Fruit fly (Drosophila melanogaster) whole organism, embryonic: Measurements from ENCODE around the gene CG5535.

Source experiments
- Asciz ChIP-seq: fragments of 200-800 bp; sonication (Bioruptor generic); optimal IDR thresholded peaks from 2 replicates; lab custom pipeline; 2017; ENCODE audit warnings: missing biosample characterization, mild to moderate bottlenecking, missing genetic modification characterization, missing genetic modification reagents
- Atf3 ChIP-seq: fragments of 200-800 bp; sonication (Bioruptor generic); optimal IDR thresholded peaks from 3 replicates; lab custom pipeline; 2016; ENCODE audit warnings: missing biosample characterization, missing genetic modification characterization
- Bdp1 ChIP-seq: fragments of 200-800 bp; sonication (Bioruptor generic); optimal IDR thresholded peaks from 3 replicates; lab custom pipeline; 2016; ENCODE audit warnings: missing biosample characterization, missing genetic modification characterization
- CG1024 ChIP-seq: fragments of 200-800 bp; sonication (Bioruptor generic); IDR thresholded peaks from 2 replicates; pipeline ENCODE4 v1.3.6; 2022; ENCODE audit warnings: missing biosample characterization, missing genetic modification characterization
- CG10274 ChIP-seq: fragments of 200-800 bp; sonication (Bioruptor generic); optimal IDR thresholded peaks from 3 replicates; lab custom pipeline; 2017; ENCODE audit warnings: missing biosample characterization, mild to moderate bottlenecking, missing genetic modification characterization
- CG10979 ChIP-seq: fragments of 200-800 bp; sonication (Bioruptor generic); optimal IDR thresholded peaks from 2 replicates; lab custom pipeline; 2018; ENCODE audit warnings: missing biosample characterization, mild to moderate bottlenecking, missing genetic modification characterization, moderate library complexity
- CG11247 ChIP-seq: fragments of 200-800 bp; sonication (Bioruptor generic); IDR thresholded peaks from 2 replicates; pipeline ENCODE4 v1.3.6; 2022; ENCODE audit warnings: missing biosample characterization, missing genetic modification characterization
- CG12104 ChIP-seq: fragments of 200-800 bp; sonication (Bioruptor generic); optimal IDR thresholded peaks from 3 replicates; lab custom pipeline; 2016; ENCODE audit warnings: missing biosample characterization, missing genetic modification characterization
- CG14050 ChIP-seq: fragments of 200-800 bp; sonication (Bioruptor generic); IDR thresholded peaks from 3 replicates; pipeline ENCODE4 v1.3.6; 2022; ENCODE audit warnings: missing biosample characterization, missing genetic modification characterization
- CG1529 ChIP-seq: fragments of 200-800 bp; sonication (Bioruptor generic); optimal IDR thresholded peaks from 3 replicates; lab custom pipeline; 2018; ENCODE audit warnings: missing biosample characterization, missing genetic modification characterization
- CG17385 ChIP-seq: fragments of 200-800 bp; sonication (Bioruptor generic); optimal IDR thresholded peaks from 3 replicates; lab custom pipeline; 2018; ENCODE audit warnings: missing biosample characterization, mild to moderate bottlenecking, missing genetic modification characterization
- CG34224 ChIP-seq: fragments of 200-800 bp; sonication (Bioruptor generic); IDR thresholded peaks from 3 replicates; pipeline ENCODE4 v1.3.6; 2022; ENCODE audit warnings: missing biosample characterization, missing genetic modification characterization; ENCODE audit not compliant: partially characterized antibody
- CG4617 ChIP-seq: fragments of 200-800 bp; sonication (Bioruptor generic); optimal IDR thresholded peaks from 3 replicates; lab custom pipeline; 2016; ENCODE audit warnings: missing biosample characterization, missing genetic modification characterization, borderline replicate concordance
- CG6689 ChIP-seq: fragments of 200-800 bp; sonication (Bioruptor generic); IDR thresholded peaks from 2 replicates; pipeline ENCODE4 v1.3.6; 2022; ENCODE audit warnings: missing biosample characterization, missing genetic modification characterization
- CG7839 ChIP-seq: fragments of 200-800 bp; sonication (Bioruptor generic); optimal IDR thresholded peaks from 3 replicates; lab custom pipeline; 2018; ENCODE audit warnings: missing biosample characterization, mild to moderate bottlenecking, missing genetic modification characterization, moderate library complexity
- CG8281 ChIP-seq: fragments of 200-800 bp; sonication (Bioruptor generic); optimal IDR thresholded peaks from 2 replicates; lab custom pipeline; 2018; ENCODE audit warnings: missing biosample characterization, mild to moderate bottlenecking, missing genetic modification characterization, moderate library complexity
- CG8290 ChIP-seq, 3 experiments: fragments of 200-800 bp; sonication (Bioruptor generic); optimal IDR thresholded peaks; 2 replicates each; lab custom pipeline; 2016 to 2019; ENCODE audit warnings: missing biosample characterization in 3 of 3, missing genetic modification characterization in 3 of 3, mild to moderate bottlenecking in 2 of 3, moderate library complexity in 1 of 3
- Drgx ChIP-seq: fragments of 200-800 bp; sonication (Bioruptor generic); IDR thresholded peaks from 2 replicates; pipeline ENCODE4 v1.3.6; 2022; ENCODE audit warnings: missing biosample characterization, missing genetic modification characterization
- Eip74EF ChIP-seq, 2 experiments: fragments of 200-800 bp in 1 of 2; fragments of >200 bp in 1 of 2; sonication (Bioruptor generic) in 1 of 2; optimal IDR thresholded peaks; 2 replicates each; lab custom pipeline; 2017 to 2019; ENCODE audit warnings: missing biosample characterization in 2 of 2, missing genetic modification characterization in 2 of 2, mild to moderate bottlenecking in 1 of 2, moderate library complexity in 1 of 2
- H15 ChIP-seq: fragments of 200-800 bp; sonication (Bioruptor generic); IDR thresholded peaks from 3 replicates; pipeline ENCODE4 v1.3.6; 2022; ENCODE audit warnings: missing biosample characterization, missing genetic modification characterization
- H2.0 ChIP-seq: fragments of 200-800 bp; sonication (Bioruptor generic); IDR thresholded peaks from 2 replicates; pipeline ENCODE4 v1.3.6; 2022; ENCODE audit warnings: missing biosample characterization, missing genetic modification characterization
- Lhr ChIP-seq: fragments of 200-800 bp; sonication (Bioruptor generic); optimal IDR thresholded peaks from 3 replicates; lab custom pipeline; 2017; ENCODE audit warnings: mild to moderate bottlenecking, missing biosample characterization, missing genetic modification reagents, missing genetic modification characterization
- MBD-R2 ChIP-seq: fragments of 200-800 bp; sonication (Bioruptor generic); IDR thresholded peaks from 2 replicates; pipeline ENCODE4 v1.3.6; 2022; ENCODE audit warnings: missing biosample characterization, missing genetic modification characterization
- Mad ChIP-seq: fragments of 200-800 bp; sonication (Bioruptor generic); optimal IDR thresholded peaks from 2 replicates; lab custom pipeline; 2016; ENCODE audit warnings: missing biosample characterization, missing genetic modification characterization
- NFAT ChIP-seq: fragments of 200-800 bp; sonication (Bioruptor generic); IDR thresholded peaks from 2 replicates; pipeline ENCODE4 v1.3.6; 2022; ENCODE audit warnings: missing biosample characterization, missing genetic modification characterization
- Nf-YA ChIP-seq: fragments of 200-800 bp; sonication (Bioruptor generic); IDR thresholded peaks from 2 replicates; pipeline ENCODE4 v1.3.6; 2022; ENCODE audit warnings: missing biosample characterization, missing genetic modification characterization
- Rx ChIP-seq: fragments of 200-800 bp; sonication (Bioruptor generic); IDR thresholded peaks from 2 replicates; pipeline ENCODE4 v1.3.6; 2022; ENCODE audit warnings: missing biosample characterization, missing genetic modification characterization
- Ssrp ChIP-seq: fragments of 200-800 bp; sonication (Bioruptor generic); optimal IDR thresholded peaks from 2 replicates; lab custom pipeline; 2018; ENCODE audit warnings: missing biosample characterization, mild to moderate bottlenecking, missing genetic modification characterization, moderate library complexity
- Trl ChIP-seq, 3 experiments: fragments of >200 bp in 2 of 3; fragments of 200-800 bp in 1 of 3; sonication (Bioruptor generic) in 1 of 3; optimal IDR thresholded peaks; 2 replicates in 1 of 3; 3 replicates in 2 of 3; lab custom pipeline; 2016 to 2017; ENCODE audit warnings: missing biosample characterization in 1 of 3, missing genetic modification characterization in 1 of 3
- ash1 ChIP-seq: fragments of 200-800 bp; sonication (Bioruptor generic); optimal IDR thresholded peaks from 2 replicates; lab custom pipeline; 2018; ENCODE audit warnings: missing biosample characterization, mild to moderate bottlenecking, missing genetic modification characterization
- cato ChIP-seq: fragments of 200-800 bp; sonication (Bioruptor generic); optimal IDR thresholded peaks from 2 replicates; lab custom pipeline; 2016; ENCODE audit warnings: missing biosample characterization, missing genetic modification characterization, borderline replicate concordance
- cwo ChIP-seq: fragments of 200-800 bp; sonication (Bioruptor generic); optimal IDR thresholded peaks from 3 replicates; lab custom pipeline; 2017; ENCODE audit warnings: missing biosample characterization, missing genetic modification characterization, mild to moderate bottlenecking, moderate library complexity, missing genetic modification reagents
- dmrt11E ChIP-seq: fragments of 200-800 bp; sonication (Bioruptor generic); optimal IDR thresholded peaks from 3 replicates; lab custom pipeline; 2018; ENCODE audit warnings: missing biosample characterization, mild to moderate bottlenecking, missing genetic modification characterization, moderate library complexity
- fru ChIP-seq: fragments of >200 bp; optimal IDR thresholded peaks from 2 replicates; lab custom pipeline; 2017
- gsb ChIP-seq: fragments of 200-800 bp; sonication (Bioruptor generic); IDR thresholded peaks from 2 replicates; pipeline ENCODE4 v1.3.6; 2022; ENCODE audit warnings: missing biosample characterization, missing genetic modification characterization
- hth ChIP-seq: fragments of >200 bp; optimal IDR thresholded peaks from 2 replicates; lab custom pipeline; 2017; ENCODE audit warnings: inconsistent platforms
- insv ChIP-seq, 2 experiments: fragments of 200-800 bp; sonication (Bioruptor generic); optimal IDR thresholded peaks; 3 replicates each; lab custom pipeline; 2016 to 2018; ENCODE audit warnings: missing biosample characterization in 2 of 2, missing genetic modification characterization in 2 of 2
- ken ChIP-seq: fragments of 200-800 bp; sonication (Bioruptor generic); IDR thresholded peaks from 3 replicates; pipeline ENCODE4 v1.3.6; 2022; ENCODE audit warnings: missing biosample characterization, missing genetic modification characterization
- onecut ChIP-seq: fragments of 200-800 bp; sonication (Bioruptor generic); IDR thresholded peaks from 2 replicates; pipeline ENCODE4 v1.3.6; 2022; ENCODE audit warnings: missing biosample characterization, missing genetic modification characterization
- salm ChIP-seq: fragments of 200-800 bp; sonication (Bioruptor generic); optimal IDR thresholded peaks from 2 replicates; lab custom pipeline; 2018; ENCODE audit warnings: missing biosample characterization, mild to moderate bottlenecking, missing genetic modification characterization
- scrt ChIP-seq: fragments of 200-800 bp; sonication (Bioruptor generic); optimal IDR thresholded peaks from 2 replicates; lab custom pipeline; 2018; ENCODE audit warnings: missing biosample characterization, mild to moderate bottlenecking, missing genetic modification characterization, moderate library complexity
- sima ChIP-seq: fragments of 200-800 bp; sonication (Bioruptor generic); optimal IDR thresholded peaks from 2 replicates; lab custom pipeline; 2016; ENCODE audit warnings: missing biosample characterization, missing genetic modification characterization
- sisA ChIP-seq: fragments of 200-800 bp; sonication (Bioruptor generic); IDR thresholded peaks from 2 replicates; pipeline ENCODE4 v1.3.6; 2022; ENCODE audit warnings: missing biosample characterization, missing genetic modification characterization
- slbo ChIP-seq: fragments of 200-800 bp; sonication (Bioruptor generic); IDR thresholded peaks from 2 replicates; pipeline ENCODE4 v1.3.6; 2022; ENCODE audit warnings: missing biosample characterization, missing genetic modification characterization
- slp2 ChIP-seq: fragments of 200-800 bp; sonication (Bioruptor generic); optimal IDR thresholded peaks from 2 replicates; lab custom pipeline; 2016; ENCODE audit warnings: missing biosample characterization, missing genetic modification characterization
- trem ChIP-seq: fragments of 200-800 bp; optimal IDR thresholded peaks from 3 replicates; lab custom pipeline; 2019; ENCODE audit warnings: missing biosample characterization, mild to moderate bottlenecking, missing genetic modification characterization, moderate library complexity
- wor ChIP-seq: fragments of 200-800 bp; sonication (Bioruptor generic); IDR thresholded peaks from 2 replicates; pipeline ENCODE4 v1.3.6; 2022; ENCODE audit warnings: missing biosample characterization, missing genetic modification characterization

The CG5535 gene

dm6 chr3L:17856655-17857479 is at the start of gene CG5535 (continued):
- TF ChIP-seq Asciz (GFP tag; lab: Kevin White, UChicago) (peak; percentile 69), Mad (GFP tag; lab: Kevin White, UChicago) (peak; percentile 7), Rx (GFP tag; lab: Robert Waterston, UW) (peak; percentile 65), cato (GFP tag; lab: Kevin White, UChicago) (peak; percentile 69), CG7839 (peak; percentile 90), insv (GFP tag; optimal IDR thresholded peaks at IDR 0.05; lab: Kevin White, UChicago) (peak in 1 of 2 experiments; percentile 47), ash1 (GFP tag; lab: Kevin White, UChicago) (no peak), Nf-YA (GFP tag; lab: Robert Waterston, UW) (peak; percentile 29; the same call in 1 of the 2 replicates), H15 (GFP tag; lab: Robert Waterston, UW) (peak; percentile 35; the same call in 1 of the 3 replicates), CG14050 (peak; percentile 29; the same call in 2 of the 3 replicates), Drgx (GFP tag; lab: Robert Waterston, UW) (peak; percentile 59), trem (tag; lab: Kevin White, UChicago) (peak; percentile 9), Lhr (GFP tag; lab: Kevin White, UChicago) (peak; percentile 25), CG6689 (peak; percentile 60; the same call in 1 of the 2 replicates), hth (lab: Kevin White, UChicago) (no peak), cwo (GFP tag; lab: Kevin White, UChicago) (peak; percentile 69), slp2 (GFP tag; lab: Kevin White, UChicago) (peak; percentile 21), Bdp1 (GFP tag; lab: Kevin White, UChicago) (no peak), ken (GFP tag; lab: Robert Waterston, UW) (peak; percentile 87), sima (no peak), scrt (GFP tag; lab: Kevin White, UChicago) (peak; percentile 43), slbo (GFP tag; lab: Robert Waterston, UW) (peak; percentile 84), salm (tag; lab: Kevin White, UChicago) (peak; percentile 60), Trl (optimal IDR thresholded peaks at IDR 0.05; lab: Kevin White, UChicago) (peak; percentile 42 to 60), Trl (GFP tag; optimal IDR thresholded peaks at IDR 0.05; lab: Kevin White, UChicago) (peak; percentile 69), CG10274 (GFP tag; lab: Kevin White, UChicago) (no peak), CG34224 (0 out of 3 replicates have a peak, but pooled peaks have one; percentile 14), Atf3 (GFP tag; lab: Kevin White, UChicago) (peak; percentile 3), CG8290 (GFP tag; optimal IDR thresholded peaks at IDR 0.05; lab: Kevin White, UChicago) (peak; percentile 29), CG8290 (tag; optimal IDR thresholded peaks at IDR 0.05; lab: Kevin White, UChicago) (peak in 1 of 2 experiments; percentile 94), fru (lab: Kevin White, UChicago) (no peak), CG11247 (GFP tag; lab: Robert Waterston, UW) (peak; percentile 24), MBD-R2 (peak; percentile 27; the same call in 1 of the 2 replicates), CG8281 (tag; lab: Kevin White, UChicago) (peak; percentile 59), CG1024 (GFP tag; lab: Robert Waterston, UW) (peak; percentile 64; the same call in 1 of the 2 replicates), NFAT (GFP tag; lab: Robert Waterston, UW) (peak; percentile 74), sisA (GFP tag; lab: Robert Waterston, UW) (peak; percentile 47), onecut (GFP tag; lab: Robert Waterston, UW) (peak; percentile 67), gsb (GFP tag; lab: Robert Waterston, UW) (peak; percentile 7), CG4617 (GFP tag; lab: Kevin White, UChicago) (peak; percentile 7), Eip74EF (GFP tag; optimal IDR thresholded peaks at IDR 0.05; lab: Kevin White, UChicago) (peak in 1 of 2 experiments; percentile 82), CG17385 (GFP tag; lab: Kevin White, UChicago) (peak; percentile 80), CG10979 (tag; lab: Kevin White, UChicago) (peak; percentile 86), Ssrp (tag; lab: Kevin White, UChicago) (peak; percentile 87), dmrt11E (tag; lab: Kevin White, UChicago) (peak; percentile 77), H2.0 (GFP tag; lab: Robert Waterston, UW) (peak; percentile 63), CG1529 (GFP tag; lab: Kevin White, UChicago) (peak; percentile 68), CG12104 (peak; percentile 78), wor (GFP tag; lab: Robert Waterston, UW) (0 out of 2 replicates have a peak, but pooled peaks have one; percentile 51)
